Worm (Caenorhabditis elegans) whole organism, L4 larva: ENCODE results near the gene C30G12.6.

Experiments used
- ceh-82 ChIP-seq: sonication (generic microtip); optimal IDR thresholded peaks from 2 replicates; lab custom pipeline; 2017; ENCODE audit warnings: missing biosample characterization, missing genetic modification characterization
- dpl-1 ChIP-seq: fragments of 150-350 bp; optimal IDR thresholded peaks from 2 replicates; lab custom pipeline; 2014; ENCODE audit warnings: missing biosample characterization, missing genetic modification reagents, missing genetic modification characterization
- fkh-10 ChIP-seq: fragments of 150-350 bp; optimal IDR thresholded peaks from 2 replicates; lab custom pipeline; 2014; ENCODE audit warnings: missing biosample characterization, missing genetic modification reagents, missing genetic modification characterization
- lin-38 ChIP-seq: fragments of 200-800 bp; sonication (Bioruptor generic); IDR thresholded peaks from 2 replicates; pipeline ENCODE4 v1.3.6; 2022; ENCODE audit warnings: missing genetic modification reagents, missing genetic modification characterization, missing compliant biosample characterization
- mdl-1 ChIP-seq, 2 experiments: fragments of 150-350 bp in 1 of 2; sonication (generic microtip) in 1 of 2; optimal IDR thresholded peaks; 2 replicates each; lab custom pipeline; 2014 to 2017; ENCODE audit warnings: missing biosample characterization in 2 of 2, missing genetic modification characterization in 2 of 2
- nhr-10 ChIP-seq: fragments of 150-350 bp; optimal IDR thresholded peaks from 2 replicates; lab custom pipeline; 2014; ENCODE audit warnings: missing biosample characterization, missing genetic modification characterization
- snpc-4 ChIP-seq: fragments of 150-350 bp; optimal IDR thresholded peaks from 2 replicates; lab custom pipeline; 2014; ENCODE audit warnings: missing biosample characterization, missing genetic modification characterization

DNA sequence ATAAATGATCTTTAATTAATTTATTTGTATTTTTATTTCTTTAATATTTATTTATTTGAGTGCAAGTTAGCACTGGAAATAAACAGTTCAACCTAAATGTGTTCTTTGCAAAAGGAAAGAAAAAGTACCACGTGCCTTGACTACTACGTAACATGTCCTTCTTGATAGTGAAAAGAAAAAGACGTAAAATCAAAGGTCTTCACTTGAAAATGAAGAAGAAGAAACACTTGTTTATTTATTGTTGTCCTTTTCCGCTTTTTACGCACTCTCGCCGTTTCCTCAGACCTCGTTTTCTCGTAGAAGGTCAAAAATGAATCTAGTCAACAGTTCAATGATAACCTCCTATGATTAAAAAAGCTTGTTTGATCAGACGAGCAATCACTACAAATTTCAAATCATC is 17.9 kb downstream of the C30G12.6 start:
- no peak for TF ChIP-seq fkh-10
- peak in 1 of 2 experiments; percentile 23 for TF ChIP-seq mdl-1 (tag; optimal IDR thresholded peaks at IDR 0.05; lab: Kevin White, UChicago)
- no peak for TF ChIP-seq ceh-82
- TF ChIP-seq dpl-1 (GFP tag; lab: Kevin White, UChicago): no peak
- TF ChIP-seq nhr-10: no peak
- no peak for TF ChIP-seq lin-38
- no peak for TF ChIP-seq snpc-4
